Worm (Caenorhabditis elegans): ENCODE data around the gene bath-9.

DNA sequence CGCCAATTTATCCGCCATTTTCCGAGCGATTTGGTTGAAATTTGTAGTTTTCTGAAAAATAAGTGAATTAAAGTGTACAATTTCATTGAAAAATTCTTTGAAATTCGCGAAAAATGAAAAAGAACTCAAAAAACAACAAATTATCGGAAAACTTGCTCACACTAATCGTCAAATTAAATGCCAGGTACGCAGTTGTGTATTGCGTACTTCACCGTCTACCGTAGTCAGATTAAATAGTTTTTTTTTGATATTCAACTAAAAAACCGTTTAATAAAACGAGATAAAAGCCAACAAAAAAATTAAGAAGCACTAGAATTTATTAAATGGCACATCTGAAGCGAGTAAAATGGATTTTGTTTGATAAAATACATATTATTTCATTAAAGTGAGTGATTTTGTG, 32.0 kb upstream of the bath-9 start, which contains the start of gene bath-28:
- no peak for TF ChIP-seq ceh-30 (tag; optimal IDR thresholded peaks at IDR 0.05)
- no peak for TF ChIP-seq eyg-1 (tag; optimal IDR thresholded peaks at IDR 0.05)
- no peak for TF ChIP-seq ceh-2 (tag; optimal IDR thresholded peaks at IDR 0.05)
- no peak for TF ChIP-seq elt-2 (tag; optimal IDR thresholded peaks at IDR 0.05)
- no peak for TF ChIP-seq npax-4 (tag; optimal IDR thresholded peaks at IDR 0.05)
- no peak for TF ChIP-seq syd-9 (tag; optimal IDR thresholded peaks at IDR 0.05)
- no peak for TF ChIP-seq sox-4 (tag; optimal IDR thresholded peaks at IDR 0.05)
- TF ChIP-seq pag-3 (tag; optimal IDR thresholded peaks at IDR 0.05; ENCODE audit: borderline replicate concordance) = no peak
- no peak for TF ChIP-seq ama-1 (optimal IDR thresholded peaks at IDR 0.05)
- TF ChIP-seq lim-6 (tag; optimal IDR thresholded peaks at IDR 0.05) = no peak
- TF ChIP-seq pha-4 (tag; optimal IDR thresholded peaks at IDR 0.05) = no peak
- no peak for TF ChIP-seq nhr-11 (tag; optimal IDR thresholded peaks at IDR 0.05)
- TF ChIP-seq elt-4 (tag; optimal IDR thresholded peaks at IDR 0.05) = no peak
- no peak for TF ChIP-seq pax-1 (tag; optimal IDR thresholded peaks at IDR 0.05)

Data from whole organism, late embryonic.